Worm (Caenorhabditis elegans): ENCODE measurements around the gene W02H3.1.

- TF ChIP-seq W03F9.2 (tag; optimal IDR thresholded peaks at IDR 0.05) (no peak), dao-5 (tag; optimal IDR thresholded peaks at IDR 0.05) (no peak), him-1 (tag; optimal IDR thresholded peaks at IDR 0.05) (no peak)
These were observed 48.2 kb downstream of the W02H3.1 start, which contains the start of gene lpr-3 for ce11 chrX:11057028-11057427.

Data from whole organism, L4/young adult.